Fruit fly (Drosophila melanogaster) whole organism, embryonic: ENCODE results near the gene Os-C.

ENCODE experiments used
- D ChIP-seq, 2 experiments: fragments of 200-800 bp in 1 of 2; fragments of >200 bp in 1 of 2; sonication (Bioruptor generic) in 1 of 2; optimal IDR thresholded peaks; 2 replicates in 1 of 2; 3 replicates in 1 of 2; lab custom pipeline; 2017; ENCODE audit warnings: mild to moderate bottlenecking in 1 of 2, missing biosample characterization in 1 of 2, missing genetic modification characterization in 1 of 2, missing genetic modification reagents in 1 of 2
- Meics ChIP-seq: fragments of 200-800 bp; sonication (Bioruptor generic); optimal IDR thresholded peaks from 2 replicates; lab custom pipeline; 2017; ENCODE audit warnings: missing biosample characterization, mild to moderate bottlenecking, missing genetic modification characterization
- crol ChIP-seq: fragments of 200-800 bp; sonication (Bioruptor generic); IDR thresholded peaks from 2 replicates; pipeline ENCODE4 v1.3.6; 2022; ENCODE audit warnings: missing biosample characterization, missing genetic modification characterization
- pho ChIP-seq: fragments of 200-800 bp; sonication (Bioruptor generic); optimal IDR thresholded peaks from 2 replicates; lab custom pipeline; 2016; ENCODE audit warnings: missing biosample characterization, missing genetic modification characterization
- twi ChIP-seq: fragments of 200-800 bp; optimal IDR thresholded peaks from 2 replicates; lab custom pipeline; 2019; ENCODE audit warnings: missing biosample characterization, mild to moderate bottlenecking, missing genetic modification characterization, moderate library complexity

DNA sequence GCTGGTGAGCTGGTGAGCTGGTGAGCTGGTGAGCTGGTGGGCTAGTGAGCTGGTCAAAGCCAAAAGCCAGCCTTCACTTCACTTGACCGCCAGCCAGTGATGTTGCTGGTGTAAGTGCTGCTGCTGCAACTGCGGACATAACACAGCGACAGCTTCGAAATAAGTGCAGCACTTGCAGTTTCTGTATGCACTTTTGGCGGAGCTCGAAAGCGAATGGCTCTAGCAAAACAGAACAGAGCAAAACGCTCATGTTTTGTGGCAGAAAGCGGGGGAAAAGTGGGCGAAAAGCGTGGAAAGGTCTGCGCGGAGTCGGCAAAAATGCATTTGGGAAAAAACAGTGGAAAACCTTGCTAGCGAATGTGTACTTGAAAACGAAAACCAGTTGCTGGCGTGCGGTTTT is 15.9 kb downstream of the Os-C start:
- TF ChIP-seq twi (tag; lab: Kevin White, UChicago) (no peak), D (optimal IDR thresholded peaks at IDR 0.05; lab: Kevin White, UChicago) (no peak), D (GFP tag; optimal IDR thresholded peaks at IDR 0.05; lab: Kevin White, UChicago) (no peak), Meics (GFP tag; lab: Kevin White, UChicago) (no peak), crol (no peak), pho (GFP tag; lab: Kevin White, UChicago) (no peak)
